Worm (Caenorhabditis elegans): ENCODE data around the gene F28C6.9.

The F28C6.9 gene

ce11 chrII:8641131-8641530 is 31.1 kb upstream of the F28C6.9 start, which contains the start of gene D2085.7:
TSS of gene D2085.7 (plus strand) at chrII:8641381.
- TF ChIP-seq hmbx-1 (tag; optimal IDR thresholded peaks at IDR 0.05) (no peak), flt-1 (GFP tag; IDR thresholded peaks at IDR 0.05) (no peak), tbx-37 (GFP tag; conservative IDR thresholded peaks at IDR 0.05) (no peak), ceh-13 (GFP tag; optimal IDR thresholded peaks at IDR 0.05) (no peak), B0310.2 (tag; optimal IDR thresholded peaks at IDR 0.05) (no peak), hmg-4 (GFP tag; optimal IDR thresholded peaks at IDR 0.05) (no peak), aly-1 (tag; optimal IDR thresholded peaks at IDR 0.05) (no peak), scrt-1 (GFP tag; IDR thresholded peaks at IDR 0.05) (no peak), ceh-36 (tag; optimal IDR thresholded peaks at IDR 0.05) (no peak), hnd-1 (tag; optimal IDR thresholded peaks at IDR 0.05) (no peak), tbx-11 (GFP tag; IDR thresholded peaks at IDR 0.05) (no peak), tra-4 (tag; optimal IDR thresholded peaks at IDR 0.05) (no peak)

ce11 chrII:8640503-8640902 is 30.5 kb upstream of the F28C6.9 start:
- TF ChIP-seq B0310.2 (tag; optimal IDR thresholded peaks at IDR 0.05) (no peak), pes-1 (GFP tag; IDR thresholded peaks at IDR 0.05) (no peak), flt-1 (GFP tag; IDR thresholded peaks at IDR 0.05) (no peak), sea-1 (GFP tag; conservative IDR thresholded peaks at IDR 0.05) (no peak)

ce11 chrII:8639553-8639952 is 29.6 kb upstream of the F28C6.9 start:
- TF ChIP-seq aly-1 (tag; optimal IDR thresholded peaks at IDR 0.05), result no peak
- no peak for TF ChIP-seq tbx-11 (GFP tag; IDR thresholded peaks at IDR 0.05)
- TF ChIP-seq pes-1 (GFP tag; IDR thresholded peaks at IDR 0.05), result no peak
- TF ChIP-seq hnd-1 (tag; optimal IDR thresholded peaks at IDR 0.05), result no peak
- no peak for TF ChIP-seq flt-1 (GFP tag; IDR thresholded peaks at IDR 0.05)
- no peak for TF ChIP-seq ceh-13 (GFP tag; optimal IDR thresholded peaks at IDR 0.05)
- no peak for TF ChIP-seq F13C5.2 (tag; optimal IDR thresholded peaks at IDR 0.05)
- TF ChIP-seq ama-1 (optimal IDR thresholded peaks at IDR 0.05), result no peak
- TF ChIP-seq hmg-4 (GFP tag; optimal IDR thresholded peaks at IDR 0.05), result no peak
- TF ChIP-seq ceh-36 (tag; optimal IDR thresholded peaks at IDR 0.05), result no peak
- TF ChIP-seq sea-1 (GFP tag; conservative IDR thresholded peaks at IDR 0.05), result no peak
- no peak for TF ChIP-seq hmbx-1 (tag; optimal IDR thresholded peaks at IDR 0.05)
- TF ChIP-seq tra-4 (tag; optimal IDR thresholded peaks at IDR 0.05), result no peak
- no peak for TF ChIP-seq B0310.2 (tag; optimal IDR thresholded peaks at IDR 0.05)
- TF ChIP-seq ets-7 (tag; optimal IDR thresholded peaks at IDR 0.05), result no peak
- TF ChIP-seq scrt-1 (GFP tag; IDR thresholded peaks at IDR 0.05), result no peak
- no peak for TF ChIP-seq tbx-37 (GFP tag; conservative IDR thresholded peaks at IDR 0.05)

ce11 chrII:8637615-8638014 is 27.6 kb upstream of the F28C6.9 start, which contains the start of gene vab-9:
TSS of gene vab-9 (minus strand) at chrII:8637715.
- no peak for TF ChIP-seq sea-1 (GFP tag; conservative IDR thresholded peaks at IDR 0.05)
- TF ChIP-seq pes-1 (GFP tag; IDR thresholded peaks at IDR 0.05), result no peak
- no peak for TF ChIP-seq ets-7 (tag; optimal IDR thresholded peaks at IDR 0.05)
- no peak for TF ChIP-seq hnd-1 (tag; optimal IDR thresholded peaks at IDR 0.05)
- TF ChIP-seq ceh-36 (tag; optimal IDR thresholded peaks at IDR 0.05), result no peak
- no peak for TF ChIP-seq scrt-1 (GFP tag; IDR thresholded peaks at IDR 0.05)
- no peak for TF ChIP-seq B0310.2 (tag; optimal IDR thresholded peaks at IDR 0.05)
- TF ChIP-seq hmg-4 (GFP tag; optimal IDR thresholded peaks at IDR 0.05), result no peak
- no peak for TF ChIP-seq F13C5.2 (tag; optimal IDR thresholded peaks at IDR 0.05)
- TF ChIP-seq tbx-11 (GFP tag; IDR thresholded peaks at IDR 0.05), result no peak
- no peak for TF ChIP-seq hmbx-1 (tag; optimal IDR thresholded peaks at IDR 0.05)
- no peak for TF ChIP-seq aly-1 (tag; optimal IDR thresholded peaks at IDR 0.05)
- no peak for TF ChIP-seq ama-1 (optimal IDR thresholded peaks at IDR 0.05)
- no peak for TF ChIP-seq flt-1 (GFP tag; IDR thresholded peaks at IDR 0.05)
- no peak for TF ChIP-seq tra-4 (tag; optimal IDR thresholded peaks at IDR 0.05)

- TF ChIP-seq hnd-1 (tag; optimal IDR thresholded peaks at IDR 0.05) (no peak), tbx-37 (GFP tag; conservative IDR thresholded peaks at IDR 0.05) (no peak), tbx-11 (GFP tag; IDR thresholded peaks at IDR 0.05) (no peak), ceh-13 (GFP tag; optimal IDR thresholded peaks at IDR 0.05) (no peak), tra-4 (tag; optimal IDR thresholded peaks at IDR 0.05) (no peak), aly-1 (tag; optimal IDR thresholded peaks at IDR 0.05) (no peak), ceh-36 (tag; optimal IDR thresholded peaks at IDR 0.05) (no peak), B0310.2 (tag; optimal IDR thresholded peaks at IDR 0.05) (no peak), F13C5.2 (tag; optimal IDR thresholded peaks at IDR 0.05) (no peak), sea-1 (GFP tag; conservative IDR thresholded peaks at IDR 0.05) (no peak)
Measured at ce11 chrII:8634386-8634785, 24.4 kb upstream of the F28C6.9 start, which contains the start of gene cutl-12. TSS of gene cutl-12 (minus strand) at chrII:8634486.

- TF ChIP-seq tra-4 (tag; optimal IDR thresholded peaks at IDR 0.05) (no peak), B0310.2 (tag; optimal IDR thresholded peaks at IDR 0.05) (no peak), hnd-1 (tag; optimal IDR thresholded peaks at IDR 0.05) (no peak), sea-1 (GFP tag; conservative IDR thresholded peaks at IDR 0.05) (no peak), ama-1 (optimal IDR thresholded peaks at IDR 0.05) (no peak), flt-1 (GFP tag; IDR thresholded peaks at IDR 0.05) (no peak), tbx-37 (GFP tag; conservative IDR thresholded peaks at IDR 0.05) (no peak)
Measured at ce11 chrII:8631766-8632165, 21.8 kb upstream of the F28C6.9 start.

ce11 chrII:8630088-8630487 is 20.1 kb upstream of the F28C6.9 start, which contains the start of gene T22C8.6:
TSS of gene T22C8.6 (minus strand) at chrII:8630281.
- no peak for TF ChIP-seq sea-1 (GFP tag; conservative IDR thresholded peaks at IDR 0.05)
- TF ChIP-seq scrt-1 (GFP tag; IDR thresholded peaks at IDR 0.05), result no peak
- no peak for TF ChIP-seq flt-1 (GFP tag; IDR thresholded peaks at IDR 0.05)
- TF ChIP-seq ets-7 (tag; optimal IDR thresholded peaks at IDR 0.05), result no peak
- TF ChIP-seq hnd-1 (tag; optimal IDR thresholded peaks at IDR 0.05), result no peak
- TF ChIP-seq ceh-13 (GFP tag; optimal IDR thresholded peaks at IDR 0.05), result no peak
- no peak for TF ChIP-seq tbx-37 (GFP tag; conservative IDR thresholded peaks at IDR 0.05)
- TF ChIP-seq B0310.2 (tag; optimal IDR thresholded peaks at IDR 0.05), result no peak
- TF ChIP-seq hmg-4 (GFP tag; optimal IDR thresholded peaks at IDR 0.05), result no peak
- TF ChIP-seq F13C5.2 (tag; optimal IDR thresholded peaks at IDR 0.05), result no peak
- no peak for TF ChIP-seq ceh-36 (tag; optimal IDR thresholded peaks at IDR 0.05)
- TF ChIP-seq ama-1 (optimal IDR thresholded peaks at IDR 0.05), result no peak
- TF ChIP-seq aly-1 (tag; optimal IDR thresholded peaks at IDR 0.05), result no peak
- no peak for TF ChIP-seq pes-1 (GFP tag; IDR thresholded peaks at IDR 0.05)

ce11 chrII:8627907-8628306 is 17.9 kb upstream of the F28C6.9 start:
- TF ChIP-seq F13C5.2 (tag; optimal IDR thresholded peaks at IDR 0.05), result no peak
- TF ChIP-seq scrt-1 (GFP tag; IDR thresholded peaks at IDR 0.05), result no peak
- TF ChIP-seq ets-7 (tag; optimal IDR thresholded peaks at IDR 0.05), result no peak
- TF ChIP-seq ama-1 (optimal IDR thresholded peaks at IDR 0.05), result no peak
- no peak for TF ChIP-seq hnd-1 (tag; optimal IDR thresholded peaks at IDR 0.05)
- TF ChIP-seq tbx-11 (GFP tag; IDR thresholded peaks at IDR 0.05), result no peak
- TF ChIP-seq tbx-37 (GFP tag; conservative IDR thresholded peaks at IDR 0.05), result no peak
- no peak for TF ChIP-seq hmg-4 (GFP tag; optimal IDR thresholded peaks at IDR 0.05)

Data from whole organism, early embryonic.